Worm (Caenorhabditis elegans) whole organism, L4 larva: ENCODE data around the gene nhr-186.

Experiments
- F10B5.3 ChIP-seq: sonication (generic microtip); optimal IDR thresholded peaks from 2 replicates; lab custom pipeline; 2016; ENCODE audit warnings: mild to moderate bottlenecking, missing genetic modification characterization, missing compliant biosample characterization
- fkh-10 ChIP-seq: fragments of 150-350 bp; optimal IDR thresholded peaks from 2 replicates; lab custom pipeline; 2014; ENCODE audit warnings: missing biosample characterization, missing genetic modification reagents, missing genetic modification characterization
- nhr-28 ChIP-seq: fragments of 150-350 bp; optimal IDR thresholded peaks from 2 replicates; lab custom pipeline; 2014; ENCODE audit warnings: missing biosample characterization, missing genetic modification characterization
- snpc-4 ChIP-seq: fragments of 150-350 bp; optimal IDR thresholded peaks from 2 replicates; lab custom pipeline; 2014; ENCODE audit warnings: missing biosample characterization, missing genetic modification characterization
- tag-97 ChIP-seq: fragments of 200-800 bp; sonication (Bioruptor generic); IDR thresholded peaks from 2 replicates; pipeline ENCODE4 v1.3.6; 2022; ENCODE audit warnings: missing genetic modification characterization, missing compliant biosample characterization
- unc-62 ChIP-seq, 3 experiments: fragments of 150-350 bp in 1 of 3; sonication (generic microtip); optimal IDR thresholded peaks in 2 of 3; peaks in 1 of 3; 1 replicate in 1 of 3; 2 replicates in 2 of 3; lab custom pipeline; 2014 to 2017; ENCODE audit warnings: missing biosample characterization in 3 of 3, missing genetic modification characterization in 3 of 3, missing genetic modification reagents in 3 of 3, missing genotype in 1 of 3

DNA sequence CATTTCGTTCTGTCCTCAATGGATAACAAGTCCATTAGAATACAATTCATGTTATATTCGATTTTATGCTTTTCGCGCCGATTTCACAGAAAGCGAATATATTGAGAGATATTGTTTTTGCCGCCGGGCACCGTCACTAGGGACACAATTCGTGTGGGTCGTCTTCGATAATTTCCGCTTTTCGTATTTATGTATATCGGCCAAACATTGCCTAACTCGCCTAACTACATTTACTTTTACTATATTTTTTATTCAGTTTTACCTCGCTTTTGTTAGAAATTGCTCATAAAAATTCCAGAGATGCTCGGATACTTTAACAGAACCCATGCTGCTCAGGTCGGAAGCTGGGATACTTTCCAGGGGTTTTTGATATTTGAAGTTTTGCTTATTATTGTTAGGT is 39.9 kb upstream of the nhr-186 start, which contains the start of gene sre-9:
- no peak for TF ChIP-seq unc-62 (GFP tag; optimal IDR thresholded peaks at IDR 0.05 in 1 of 2; lab: Kevin White, UChicago)
- no peak for TF ChIP-seq unc-62 (tag; optimal IDR thresholded peaks at IDR 0.05; lab: Kevin White, UChicago)
- no peak for TF ChIP-seq fkh-10 (GFP tag; lab: Kevin White, UChicago)
- TF ChIP-seq tag-97 (GFP tag; lab: Robert Waterston, UW), result no peak
- no peak for TF ChIP-seq F10B5.3 (tag; lab: Kevin White, UChicago)
- no peak for TF ChIP-seq nhr-28
- TF ChIP-seq snpc-4 (tag; lab: Kevin White, UChicago), result no peak
